Worm (Caenorhabditis elegans) whole organism, L4 larva: ENCODE data around the gene C32D5.11.

Experiments used
- D1046.2 ChIP-seq: fragments of 200-800 bp; sonication (Bioruptor generic); IDR thresholded peaks from 2 replicates; pipeline ENCODE4 v1.3.6; 2022; ENCODE audit warnings: missing genetic modification characterization, missing compliant biosample characterization
- F37D6.2 ChIP-seq: sonication (generic microtip); optimal IDR thresholded peaks from 2 replicates; lab custom pipeline; 2016; ENCODE audit warnings: mild to moderate bottlenecking, missing genetic modification characterization, missing compliant biosample characterization
- F44E2.7 ChIP-seq: fragments of 200-800 bp; sonication (Bioruptor generic); IDR thresholded peaks from 2 replicates; pipeline ENCODE4 v2.1.2; 2022; ENCODE audit warnings: missing genetic modification characterization, missing compliant biosample characterization
- F49E8.2 ChIP-seq: sonication (generic microtip); optimal IDR thresholded peaks from 2 replicates; lab custom pipeline; 2016; ENCODE audit warnings: missing compliant biosample characterization, mild to moderate bottlenecking, missing genetic modification characterization, borderline replicate concordance
- T26A8.4 ChIP-seq: fragments of 200-800 bp; sonication (Bioruptor generic); IDR thresholded peaks from 2 replicates; pipeline ENCODE4 v1.3.6; 2022; ENCODE audit warnings: missing genetic modification characterization, missing compliant biosample characterization
- Y5F2A.4 ChIP-seq: fragments of 200-800 bp; sonication (Bioruptor generic); optimal IDR thresholded peaks from 2 replicates; lab custom pipeline; 2018; ENCODE audit warnings: mild to moderate bottlenecking, missing genetic modification characterization, missing compliant biosample characterization
- Y75B8A.6 ChIP-seq: fragments of 200-800 bp; sonication (Bioruptor generic); IDR thresholded peaks from 2 replicates; pipeline ENCODE4 v1.3.6; 2022; ENCODE audit warnings: missing genetic modification reagents, missing genetic modification characterization, missing compliant biosample characterization
- ZK337.2 ChIP-seq: fragments of 200-800 bp; sonication (Bioruptor generic); IDR thresholded peaks from 2 replicates; pipeline ENCODE4 v1.3.6; 2022; ENCODE audit warnings: missing genetic modification reagents, missing genetic modification characterization, missing compliant biosample characterization
- aly-2 ChIP-seq: sonication (generic microtip); optimal IDR thresholded peaks from 2 replicates; lab custom pipeline; 2018; ENCODE audit warnings: missing biosample characterization, missing genetic modification characterization
- ama-1 ChIP-seq: fragments of 150-350 bp; optimal IDR thresholded peaks from 2 replicates; lab custom pipeline; 2014; ENCODE audit warnings: inconsistent platforms, mixed read lengths
- ceh-20 ChIP-seq: fragments of 200-800 bp; sonication (Bioruptor generic); IDR thresholded peaks from 2 replicates; pipeline ENCODE4 v1.3.6; 2022; ENCODE audit warnings: missing genetic modification reagents, missing genetic modification characterization, missing compliant biosample characterization
- ceh-28 ChIP-seq: fragments of 150-350 bp; optimal IDR thresholded peaks from 2 replicates; lab custom pipeline; 2014; ENCODE audit warnings: missing biosample characterization, missing genetic modification reagents, missing genetic modification characterization
- ceh-32 ChIP-seq: sonication (generic microtip); optimal IDR thresholded peaks from 2 replicates; lab custom pipeline; 2016; ENCODE audit warnings: mild to moderate bottlenecking, missing genetic modification characterization, missing compliant biosample characterization; ENCODE audit not compliant: poor library complexity
- ceh-44 ChIP-seq: fragments of 200-800 bp; sonication (Bioruptor generic); IDR thresholded peaks from 2 replicates; pipeline ENCODE4 v1.3.6; 2022; ENCODE audit warnings: missing genetic modification reagents, missing genetic modification characterization, missing compliant biosample characterization
- ces-1 ChIP-seq: fragments of 150-350 bp; sonication (generic microtip); optimal IDR thresholded peaks from 4 replicates; lab custom pipeline; 2014; ENCODE audit warnings: missing biosample characterization, missing genetic modification reagents, missing genetic modification characterization
- cey-2 ChIP-seq: sonication (generic microtip); optimal IDR thresholded peaks from 3 replicates; lab custom pipeline; 2017; ENCODE audit warnings: missing genetic modification characterization, mild to moderate bottlenecking, missing compliant biosample characterization, antibody characterized with exemption, borderline replicate concordance; ENCODE audit not compliant: insufficient read depth
- dmd-6 ChIP-seq: fragments of 200-800 bp; sonication (Bioruptor generic); IDR thresholded peaks from 2 replicates; pipeline ENCODE4 v1.3.6; 2022; ENCODE audit warnings: missing genetic modification reagents, missing genetic modification characterization, missing compliant biosample characterization
- dmd-8 ChIP-seq: fragments of 200-800 bp; sonication (Bioruptor generic); IDR thresholded peaks from 2 replicates; pipeline ENCODE4 v1.3.6; 2022; ENCODE audit warnings: missing genetic modification characterization, missing compliant biosample characterization
- dmd-9 ChIP-seq: fragments of 200-800 bp; sonication (Bioruptor generic); IDR thresholded peaks from 2 replicates; pipeline ENCODE4 v1.3.6; 2022; ENCODE audit warnings: missing genetic modification reagents, missing genetic modification characterization, missing compliant biosample characterization
- egl-43 ChIP-seq: fragments of 200-800 bp; sonication (Bioruptor generic); IDR thresholded peaks from 2 replicates; pipeline ENCODE4 v1.3.6; 2022; ENCODE audit warnings: missing genetic modification reagents, missing genetic modification characterization, missing compliant biosample characterization
- fkh-10 ChIP-seq: fragments of 150-350 bp; optimal IDR thresholded peaks from 2 replicates; lab custom pipeline; 2014; ENCODE audit warnings: missing biosample characterization, missing genetic modification reagents, missing genetic modification characterization
- fos-1 ChIP-seq: fragments of 150-350 bp; optimal IDR thresholded peaks from 2 replicates; lab custom pipeline; 2014; ENCODE audit warnings: missing biosample characterization, missing genetic modification characterization
- gei-8 ChIP-seq: fragments of 200-800 bp; sonication (Bioruptor generic); optimal IDR thresholded peaks from 2 replicates; lab custom pipeline; 2018; ENCODE audit warnings: mild to moderate bottlenecking, missing genetic modification characterization, missing compliant biosample characterization
- hlh-11 ChIP-seq: fragments of 200-800 bp; sonication (Bioruptor generic); optimal IDR thresholded peaks from 2 replicates; lab custom pipeline; 2018; ENCODE audit warnings: mild to moderate bottlenecking, missing genetic modification characterization, missing compliant biosample characterization
- jun-1 ChIP-seq: fragments of 150-350 bp; optimal IDR thresholded peaks from 2 replicates; lab custom pipeline; 2014; ENCODE audit warnings: missing biosample characterization, missing genetic modification reagents, missing genetic modification characterization
- lin-1 ChIP-seq: fragments of 200-800 bp; sonication (Bioruptor generic); IDR thresholded peaks from 2 replicates; pipeline ENCODE4 v1.3.6; 2022; ENCODE audit warnings: missing genetic modification reagents, missing genetic modification characterization, missing compliant biosample characterization
- lin-13 ChIP-seq: fragments of 150-350 bp; optimal IDR thresholded peaks from 2 replicates; lab custom pipeline; 2014; ENCODE audit warnings: missing biosample characterization, missing genetic modification reagents, missing genetic modification characterization
- lin-15B ChIP-seq: fragments of 150-350 bp; sonication (generic microtip); optimal IDR thresholded peaks from 3 replicates; lab custom pipeline; 2014; ENCODE audit warnings: missing biosample characterization, missing genetic modification characterization
- lin-29 ChIP-seq: fragments of 200-800 bp; sonication (Bioruptor generic); IDR thresholded peaks from 2 replicates; pipeline ENCODE4 v1.3.6; 2022; ENCODE audit warnings: missing genetic modification reagents, missing genetic modification characterization, missing compliant biosample characterization
- lin-39 ChIP-seq: fragments of 150-350 bp; optimal IDR thresholded peaks from 2 replicates; lab custom pipeline; 2014; ENCODE audit warnings: missing biosample characterization, missing genetic modification reagents, missing genetic modification characterization
- madf-9 ChIP-seq: fragments of 200-800 bp; sonication (Bioruptor generic); conservative IDR thresholded peaks from 2 replicates; pipeline ENCODE4 v1.3.6; 2022; ENCODE audit warnings: missing genetic modification reagents, missing genetic modification characterization, missing compliant biosample characterization
- nhr-10 ChIP-seq: fragments of 150-350 bp; optimal IDR thresholded peaks from 2 replicates; lab custom pipeline; 2014; ENCODE audit warnings: missing biosample characterization, missing genetic modification characterization
- nhr-111 ChIP-seq: fragments of 200-800 bp; sonication (Bioruptor generic); optimal IDR thresholded peaks from 2 replicates; lab custom pipeline; 2018; ENCODE audit warnings: mild to moderate bottlenecking, missing genetic modification characterization, missing compliant biosample characterization
- nhr-28 ChIP-seq: fragments of 150-350 bp; optimal IDR thresholded peaks from 2 replicates; lab custom pipeline; 2014; ENCODE audit warnings: missing biosample characterization, missing genetic modification characterization
- nhr-41 ChIP-seq: fragments of 200-800 bp; sonication (Bioruptor generic); IDR thresholded peaks from 2 replicates; pipeline ENCODE4 v1.3.6; 2022; ENCODE audit warnings: missing genetic modification reagents, missing genetic modification characterization, missing compliant biosample characterization
- nhr-42 ChIP-seq: fragments of 200-800 bp; sonication (Bioruptor generic); IDR thresholded peaks from 2 replicates; pipeline ENCODE4 v1.3.6; 2022; ENCODE audit warnings: missing genetic modification characterization, missing compliant biosample characterization
- rbr-2 ChIP-seq: sonication (generic microtip); optimal IDR thresholded peaks from 2 replicates; lab custom pipeline; 2016; ENCODE audit warnings: missing genotype, missing genetic modification characterization, missing compliant biosample characterization
- saeg-2 ChIP-seq: fragments of 200-800 bp; sonication (Bioruptor generic); IDR thresholded peaks from 2 replicates; pipeline ENCODE4 v1.3.6; 2022; ENCODE audit warnings: missing genetic modification reagents, missing genetic modification characterization, missing compliant biosample characterization
- set-16 ChIP-seq: fragments of 200-800 bp; sonication (Bioruptor generic); IDR thresholded peaks from 2 replicates; pipeline ENCODE4 v1.3.6; 2022; ENCODE audit warnings: missing genetic modification reagents, missing genetic modification characterization, missing compliant biosample characterization
- snpc-4 ChIP-seq: fragments of 150-350 bp; optimal IDR thresholded peaks from 2 replicates; lab custom pipeline; 2014; ENCODE audit warnings: missing biosample characterization, missing genetic modification characterization
- spr-1 ChIP-seq: sonication (generic microtip); optimal IDR thresholded peaks from 2 replicates; lab custom pipeline; 2016; ENCODE audit warnings: mild to moderate bottlenecking, missing genetic modification characterization, missing compliant biosample characterization
- tag-97 ChIP-seq: fragments of 200-800 bp; sonication (Bioruptor generic); IDR thresholded peaks from 2 replicates; pipeline ENCODE4 v1.3.6; 2022; ENCODE audit warnings: missing genetic modification characterization, missing compliant biosample characterization
- unc-62 ChIP-seq, 3 experiments: fragments of 150-350 bp in 1 of 3; sonication (generic microtip); optimal IDR thresholded peaks in 2 of 3; peaks in 1 of 3; 1 replicate in 1 of 3; 2 replicates in 2 of 3; lab custom pipeline; 2014 to 2017; ENCODE audit warnings: missing biosample characterization in 3 of 3, missing genetic modification characterization in 3 of 3, missing genetic modification reagents in 3 of 3, missing genotype in 1 of 3
- zag-1 ChIP-seq: fragments of 150-350 bp; optimal IDR thresholded peaks from 2 replicates; lab custom pipeline; 2014; ENCODE audit warnings: missing biosample characterization, missing genetic modification characterization
- zfp-2 ChIP-seq: sonication (generic microtip); optimal IDR thresholded peaks from 2 replicates; lab custom pipeline; 2016; ENCODE audit warnings: mild to moderate bottlenecking, missing genetic modification characterization, missing compliant biosample characterization
- zfp-3 ChIP-seq: fragments of 200-800 bp; sonication (Bioruptor generic); conservative IDR thresholded peaks from 2 replicates; pipeline ENCODE4 v1.3.6; 2022; ENCODE audit warnings: missing genetic modification reagents, missing genetic modification characterization, missing compliant biosample characterization
- zip-11 ChIP-seq: fragments of 200-800 bp; sonication (Bioruptor generic); IDR thresholded peaks from 2 replicates; pipeline ENCODE4 v1.3.6; 2022; ENCODE audit warnings: missing genetic modification characterization, missing compliant biosample characterization
- ztf-11 ChIP-seq: fragments of 150-350 bp; optimal IDR thresholded peaks from 2 replicates; lab custom pipeline; 2014; ENCODE audit warnings: missing biosample characterization, missing genetic modification characterization

Gene C32D5.11

DNA sequence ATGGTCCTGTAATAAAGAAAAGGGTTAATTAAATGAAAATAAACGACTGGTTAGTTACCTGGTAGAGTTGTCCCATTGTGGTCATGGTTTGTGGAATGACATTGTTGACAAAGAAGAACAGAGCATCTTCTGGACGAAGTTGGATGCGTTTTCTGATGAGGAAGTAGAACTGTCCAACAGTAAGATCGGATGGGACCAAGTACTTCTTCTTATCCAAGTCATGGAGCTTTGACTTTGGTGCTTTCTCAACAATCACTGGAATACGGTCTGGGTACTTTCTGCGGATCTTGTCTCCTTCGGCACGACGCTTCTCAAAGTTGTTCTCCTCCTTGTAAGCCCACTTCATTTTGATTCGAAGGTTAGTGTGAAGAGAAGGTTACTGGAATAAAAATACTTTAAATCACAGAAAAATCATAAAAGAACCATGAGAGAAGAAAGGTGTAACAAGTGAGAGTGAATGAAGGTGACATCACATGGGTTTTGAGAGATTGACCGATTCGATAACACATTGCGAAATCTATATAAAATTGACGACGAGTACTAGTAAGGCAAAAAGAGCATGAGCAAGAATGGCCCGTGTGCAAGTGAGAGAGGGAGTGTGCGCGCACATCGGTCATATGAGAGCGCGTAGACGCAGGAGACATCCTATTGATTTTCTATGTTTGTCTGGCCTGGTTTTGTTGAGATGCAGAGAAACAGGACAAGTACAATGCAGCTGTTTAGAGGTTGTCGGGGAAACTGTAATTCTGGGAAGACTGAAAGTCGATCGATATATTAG lies 7.7 kb downstream of the C32D5.11 start, which contains the start of gene lgg-1 (continued):
- TF ChIP-seq lin-15B (tag; lab: Kevin White, UChicago) (no peak), snpc-4 (tag; lab: Kevin White, UChicago) (no peak), cey-2 (no peak), lin-13 (GFP tag; lab: Kevin White, UChicago) (no peak), nhr-28 (tag; lab: Kevin White, UChicago) (peak; percentile 31), aly-2 (tag; lab: Kevin White, UChicago) (no peak), zag-1 (tag; lab: Kevin White, UChicago) (no peak), unc-62 (GFP tag; optimal IDR thresholded peaks at IDR 0.05 in 1 of 2; lab: Kevin White, UChicago) (peak in 1 of 2 experiments; percentile 51), unc-62 (tag; optimal IDR thresholded peaks at IDR 0.05; lab: Kevin White, UChicago) (no peak), D1046.2 (no peak), jun-1 (tag; lab: Kevin White, UChicago) (no peak), madf-9 (GFP tag; lab: Robert Waterston, UW) (peak; percentile 2; the same call in 1 of the 2 replicates), zip-11 (no peak), spr-1 (tag; lab: Kevin White, UChicago) (peak; percentile 39), ceh-44 (0 out of 2 replicates have a peak, but pooled peaks have one; percentile 21), ztf-11 (tag; lab: Kevin White, UChicago) (no peak), dmd-8 (GFP tag; lab: Robert Waterston, UW) (0 out of 2 replicates have a peak, but pooled peaks have one; percentile 12), nhr-41 (no peak), nhr-10 (tag; lab: Kevin White, UChicago) (peak; percentile 63), zfp-3 (peak; percentile 89), tag-97 (no peak), ceh-20 (GFP tag; lab: Robert Waterston, UW) (peak; percentile 60; the same call in 1 of the 2 replicates), ceh-32 (tag; lab: Kevin White, UChicago) (no peak), zfp-2 (tag; lab: Kevin White, UChicago) (no peak), saeg-2 (GFP tag; lab: Robert Waterston, UW) (0 out of 2 replicates have a peak, but pooled peaks have one; percentile 19), nhr-111 (GFP tag; lab: Kevin White, UChicago) (no peak)

DNA sequence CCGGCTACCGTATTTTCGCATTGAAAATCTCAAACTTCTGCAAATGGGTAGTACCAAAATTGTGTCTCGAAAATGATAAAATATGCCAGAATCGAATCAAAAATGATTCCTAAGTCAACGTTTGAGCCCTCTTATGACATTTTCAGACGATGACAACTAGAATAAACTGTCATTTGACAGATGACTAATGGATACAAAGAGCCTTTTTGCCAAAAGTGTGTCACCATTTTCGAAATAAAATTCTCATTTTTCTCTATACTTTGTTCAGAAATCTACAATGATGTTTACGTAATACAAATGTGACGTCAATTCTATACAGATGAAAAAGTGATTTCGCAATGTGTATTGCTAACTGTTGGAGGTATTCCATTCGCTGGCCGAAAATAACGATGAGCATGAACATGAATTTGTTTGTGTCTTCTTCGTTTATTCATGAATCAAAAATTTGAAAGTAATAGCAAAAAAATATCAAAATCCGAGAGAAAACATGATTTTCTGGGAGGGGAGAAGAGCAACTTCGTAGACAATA lies 8.6 kb downstream of the C32D5.11 start:
- TF ChIP-seq F37D6.2 (peak; percentile 20), dmd-6 (GFP tag; lab: Robert Waterston, UW) (peak; percentile 47; the same call in 1 of the 2 replicates), F49E8.2 (tag; lab: Kevin White, UChicago) (no peak), set-16 (GFP tag; lab: Robert Waterston, UW) (no peak), rbr-2 (tag; lab: Kevin White, UChicago) (peak; percentile 4), dmd-9 (GFP tag; lab: Robert Waterston, UW) (peak; percentile 61; the same call in 1 of the 2 replicates), ceh-28 (no peak), ceh-44 (no peak), egl-43 (GFP tag; lab: Robert Waterston, UW) (peak; percentile 29; the same call in 1 of the 2 replicates), ZK337.2 (GFP tag; lab: Robert Waterston, UW) (0 out of 2 replicates have a peak, but pooled peaks have one; percentile 21), lin-39 (tag; lab: Kevin White, UChicago) (no peak), fos-1 (tag; lab: Kevin White, UChicago) (no peak), Y75B8A.6 (GFP tag; lab: Robert Waterston, UW) (peak; percentile 54; the same call in 1 of the 2 replicates), zip-11 (no peak), spr-1 (tag; lab: Kevin White, UChicago) (peak; percentile 70), gei-8 (peak; percentile 58), T26A8.4 (GFP tag; lab: Robert Waterston, UW) (peak; percentile 94), Y5F2A.4 (GFP tag; lab: Kevin White, UChicago) (peak; percentile 57), ama-1 (lab: Kevin White, UChicago) (peak; percentile 93), nhr-42 (GFP tag; lab: Robert Waterston, UW) (no peak), lin-1 (GFP tag; lab: Robert Waterston, UW) (peak; percentile 77; the same call in 1 of the 2 replicates), cey-2 (no peak), hlh-11 (tag; lab: Kevin White, UChicago) (peak; percentile 61), F44E2.7 (GFP tag; lab: Robert Waterston, UW) (no peak), fkh-10 (GFP tag; lab: Kevin White, UChicago) (no peak), lin-29 (GFP tag; lab: Robert Waterston, UW) (peak; percentile 55; the same call in 1 of the 2 replicates), ces-1 (GFP tag; lab: Kevin White, UChicago) (no peak)
